Fruit fly (Drosophila melanogaster) whole organism: ENCODE results near the gene Prx4.

Experiments
- CG8478 ChIP-seq: fragments of >200 bp; optimal IDR thresholded peaks from 2 replicates; lab custom pipeline; 2018; ENCODE audit warnings: inconsistent platforms
- Dll ChIP-seq: fragments of >200 bp; optimal IDR thresholded peaks from 2 replicates; lab custom pipeline; 2017
- EcR ChIP-seq, 2 experiments: fragments of >200 bp; optimal IDR thresholded peaks; 2 replicates each; lab custom pipeline; 2017; ENCODE audit warnings: missing biosample characterization in 2 of 2, missing genetic modification characterization in 2 of 2, missing genetic modification reagents in 2 of 2
- pan ChIP-seq: fragments of >200 bp; optimal IDR thresholded peaks from 2 replicates; lab custom pipeline; 2017

dm6 chr3L:3034779-3035643 lies 7.1 kb upstream of the Prx4 start, which contains the start of gene CG2162:
- TF ChIP-seq pan (lab: Kevin White, UChicago), result no peak
- no peak for TF ChIP-seq EcR (GFP tag; optimal IDR thresholded peaks at IDR 0.05; lab: Kevin White, UChicago)
- TF ChIP-seq Dll (lab: Kevin White, UChicago), result no peak
- peak; percentile 74 for TF ChIP-seq CG8478 (lab: Kevin White, UChicago)
